Fruit fly (Drosophila melanogaster) Kc167 (cell line): ENCODE measurements around the gene cort.

ENCODE experiments used
- Sin3A ChIP-seq: fragments of >200 bp; optimal IDR thresholded peaks from 2 replicates; lab custom pipeline; 2018; ENCODE audit warnings: missing external identifiers

Gene cort

dm6 chr2L:6632307-6632706, 44.1 kb downstream of the cort start, which contains the start of gene Oatp26F:
TSS of gene Oatp26F (minus strand) at chr2L:6632407.
- no peak for TF ChIP-seq Sin3A (lab: Kevin White, UChicago)
